Worm (Caenorhabditis elegans) whole organism, young adult: ENCODE measurements around the gene nhr-256.

Source experiments
- B0336.3 ChIP-seq: fragments of 200-800 bp; sonication (Bioruptor generic); IDR thresholded peaks from 2 replicates; pipeline ENCODE4 v1.3.6; 2022; ENCODE audit warnings: missing genetic modification characterization, missing compliant biosample characterization
- D2030.7 ChIP-seq: fragments of 200-800 bp; sonication (Bioruptor generic); IDR thresholded peaks from 2 replicates; pipeline ENCODE4 v1.3.6; 2022; ENCODE audit warnings: missing genetic modification reagents, missing genetic modification characterization, missing compliant biosample characterization
- F22D6.2 ChIP-seq: sonication (generic microtip); optimal IDR thresholded peaks from 2 replicates; lab custom pipeline; 2016; ENCODE audit warnings: mild to moderate bottlenecking, missing genetic modification characterization, missing compliant biosample characterization
- F23B12.7 ChIP-seq: sonication (generic microtip); optimal IDR thresholded peaks from 2 replicates; lab custom pipeline; 2017; ENCODE audit warnings: missing genetic modification characterization, mild to moderate bottlenecking, missing compliant biosample characterization, antibody characterized with exemption, moderate library complexity; ENCODE audit not compliant: insufficient read depth
- F49E8.2 ChIP-seq: sonication (generic microtip); optimal IDR thresholded peaks from 3 replicates; lab custom pipeline; 2017; ENCODE audit warnings: missing genetic modification characterization, mild to moderate bottlenecking, missing compliant biosample characterization, antibody characterized with exemption, moderate library complexity; ENCODE audit not compliant: insufficient read depth
- Y53F4B.3 ChIP-seq: fragments of 200-800 bp; sonication (Bioruptor generic); IDR thresholded peaks from 2 replicates; pipeline ENCODE4 v1.3.6; 2022; ENCODE audit warnings: missing genetic modification reagents, missing genetic modification characterization, missing compliant biosample characterization
- akir-1 ChIP-seq: fragments of 200-800 bp; sonication (Bioruptor generic); optimal IDR thresholded peaks from 2 replicates; lab custom pipeline; 2018; ENCODE audit warnings: mild to moderate bottlenecking, missing genetic modification characterization, moderate library complexity, missing compliant biosample characterization
- attf-5 ChIP-seq: fragments of 200-800 bp; sonication (Bioruptor generic); optimal IDR thresholded peaks from 2 replicates; lab custom pipeline; 2018; ENCODE audit warnings: mild to moderate bottlenecking, missing genetic modification characterization, missing compliant biosample characterization
- bed-2 ChIP-seq: fragments of 200-800 bp; sonication (Bioruptor generic); IDR thresholded peaks from 2 replicates; pipeline ENCODE4 v1.3.6; 2022; ENCODE audit warnings: missing genetic modification reagents, missing genetic modification characterization, missing compliant biosample characterization
- cebp-1 ChIP-seq, 2 experiments: fragments of 200-800 bp in 1 of 2; sonication (Bioruptor generic) in 1 of 2; sonication (generic microtip) in 1 of 2; IDR thresholded peaks in 1 of 2; optimal IDR thresholded peaks in 1 of 2; 2 replicates each; pipeline versions ENCODE4 v1.3.6 to Lab custom; 2017 to 2022; ENCODE audit warnings: missing compliant biosample characterization in 2 of 2, missing genetic modification characterization in 2 of 2, mild to moderate bottlenecking in 1 of 2, missing genetic modification reagents in 1 of 2, moderate library complexity in 1 of 2
- ceh-91 ChIP-seq: fragments of 200-800 bp; sonication (Bioruptor generic); IDR thresholded peaks from 2 replicates; pipeline ENCODE4 v1.3.6; 2022; ENCODE audit warnings: missing genetic modification reagents, missing genetic modification characterization, missing compliant biosample characterization
- die-1 ChIP-seq: sonication (generic microtip); optimal IDR thresholded peaks from 2 replicates; lab custom pipeline; 2016; ENCODE audit warnings: missing genotype, mild to moderate bottlenecking, missing genetic modification characterization, missing compliant biosample characterization
- dox-1 ChIP-seq: fragments of 200-800 bp; sonication (Bioruptor generic); IDR thresholded peaks from 2 replicates; pipeline ENCODE4 v1.3.6; 2022; ENCODE audit warnings: missing genetic modification reagents, missing genetic modification characterization, missing compliant biosample characterization
- dpff-1 ChIP-seq: sonication (generic microtip); optimal IDR thresholded peaks from 2 replicates; lab custom pipeline; 2017; ENCODE audit warnings: mild to moderate bottlenecking, missing genetic modification characterization, missing compliant biosample characterization
- dpl-1 ChIP-seq: fragments of 150-350 bp; optimal IDR thresholded peaks from 2 replicates; lab custom pipeline; 2014; ENCODE audit warnings: missing biosample characterization, missing genetic modification reagents, missing genetic modification characterization
- efl-1 ChIP-seq: fragments of 150-350 bp; optimal IDR thresholded peaks from 2 replicates; lab custom pipeline; 2014; ENCODE audit warnings: missing biosample characterization, missing genetic modification reagents, missing genetic modification characterization
- egl-44 ChIP-seq: fragments of 200-800 bp; sonication (Bioruptor generic); IDR thresholded peaks from 2 replicates; pipeline ENCODE4 v1.3.6; 2022; ENCODE audit warnings: missing genetic modification reagents, missing genetic modification characterization, missing compliant biosample characterization
- gei-17 ChIP-seq: fragments of 200-800 bp; sonication (Bioruptor generic); optimal IDR thresholded peaks from 2 replicates; lab custom pipeline; 2018; ENCODE audit warnings: mild to moderate bottlenecking, missing genetic modification characterization, missing compliant biosample characterization
- hmg-1.2 ChIP-seq: fragments of 200-800 bp; sonication (Bioruptor generic); IDR thresholded peaks from 2 replicates; pipeline ENCODE4 v1.3.6; 2022; ENCODE audit warnings: missing genetic modification reagents, missing genetic modification characterization, missing compliant biosample characterization
- hmg-20 ChIP-seq: fragments of 200-800 bp; sonication (Bioruptor generic); IDR thresholded peaks from 2 replicates; pipeline ENCODE4 v1.3.6; 2022; ENCODE audit warnings: missing genetic modification reagents, missing genetic modification characterization, missing compliant biosample characterization
- let-526 ChIP-seq: fragments of 200-800 bp; sonication (Bioruptor generic); IDR thresholded peaks from 2 replicates; pipeline ENCODE4 v1.3.6; 2022; ENCODE audit warnings: missing genetic modification reagents, missing genetic modification characterization, missing compliant biosample characterization
- lin-26 ChIP-seq: fragments of 200-800 bp; sonication (Bioruptor generic); IDR thresholded peaks from 2 replicates; pipeline ENCODE4 v1.3.6; 2022; ENCODE audit warnings: missing genetic modification reagents, missing genetic modification characterization, missing compliant biosample characterization
- lsl-1 ChIP-seq: fragments of 200-800 bp; sonication (Bioruptor generic); optimal IDR thresholded peaks from 2 replicates; lab custom pipeline; 2018; ENCODE audit warnings: mild to moderate bottlenecking, missing genetic modification characterization, moderate library complexity, missing compliant biosample characterization
- madf-6 ChIP-seq: fragments of 200-800 bp; sonication (Bioruptor generic); IDR thresholded peaks from 2 replicates; pipeline ENCODE4 v1.3.6; 2022; ENCODE audit warnings: missing genetic modification reagents, missing genetic modification characterization, missing compliant biosample characterization
- madf-8 ChIP-seq: fragments of 200-800 bp; sonication (Bioruptor generic); conservative IDR thresholded peaks from 2 replicates; pipeline ENCODE4 v1.3.6; 2022; ENCODE audit warnings: missing genetic modification reagents, missing genetic modification characterization, missing compliant biosample characterization
- mcd-1 ChIP-seq: fragments of 200-800 bp; sonication (Bioruptor generic); IDR thresholded peaks from 2 replicates; pipeline ENCODE4 v1.3.6; 2022; ENCODE audit warnings: missing genetic modification reagents, missing genetic modification characterization, missing compliant biosample characterization
- mel-28 ChIP-seq: sonication (generic microtip); optimal IDR thresholded peaks from 2 replicates; lab custom pipeline; 2016; ENCODE audit warnings: borderline replicate concordance, mild to moderate bottlenecking, missing genetic modification characterization, missing compliant biosample characterization
- mes-4 ChIP-seq: sonication (generic microtip); optimal IDR thresholded peaks from 2 replicates; lab custom pipeline; 2016; ENCODE audit warnings: missing genotype, missing genetic modification characterization, missing compliant biosample characterization
- nfya-2 ChIP-seq: fragments of 200-800 bp; sonication (Bioruptor generic); IDR thresholded peaks from 2 replicates; pipeline ENCODE4 v1.3.6; 2022; ENCODE audit warnings: missing genetic modification reagents, missing genetic modification characterization, missing compliant biosample characterization
- nfyb-1 ChIP-seq: fragments of 200-800 bp; sonication (Bioruptor generic); IDR thresholded peaks from 2 replicates; pipeline ENCODE4 v1.3.6; 2022; ENCODE audit warnings: missing genetic modification reagents, missing genetic modification characterization, missing compliant biosample characterization
- nhr-179 ChIP-seq: sonication (generic microtip); optimal IDR thresholded peaks from 2 replicates; lab custom pipeline; 2016; ENCODE audit warnings: mild to moderate bottlenecking, missing genetic modification characterization, missing compliant biosample characterization
- nhr-27 ChIP-seq: fragments of 200-800 bp; sonication (Bioruptor generic); optimal IDR thresholded peaks from 2 replicates; lab custom pipeline; 2018; ENCODE audit warnings: mild to moderate bottlenecking, missing genetic modification characterization, moderate library complexity, missing compliant biosample characterization
- nhr-80 ChIP-seq: sonication (generic microtip); optimal IDR thresholded peaks from 2 replicates; lab custom pipeline; 2016; ENCODE audit warnings: missing genetic modification characterization, missing compliant biosample characterization
- pbrm-1 ChIP-seq: fragments of 200-800 bp; sonication (Bioruptor generic); IDR thresholded peaks from 2 replicates; pipeline ENCODE4 v1.3.6; 2022; ENCODE audit warnings: missing genetic modification reagents, missing genetic modification characterization, missing compliant biosample characterization
- snpc-3.4 ChIP-seq: sonication (generic microtip); optimal IDR thresholded peaks from 2 replicates; lab custom pipeline; 2017; ENCODE audit warnings: missing genetic modification characterization, mild to moderate bottlenecking, missing compliant biosample characterization, antibody characterized with exemption, moderate library complexity, missing genotype, missing genetic modification reagents
- tbx-9 ChIP-seq: sonication (generic microtip); optimal IDR thresholded peaks from 2 replicates; lab custom pipeline; 2016; ENCODE audit warnings: borderline replicate concordance, missing genetic modification characterization, inconsistent platforms, missing compliant biosample characterization
- unc-130 ChIP-seq: sonication (generic microtip); optimal IDR thresholded peaks from 2 replicates; lab custom pipeline; 2016; ENCODE audit warnings: missing genetic modification reagents, missing genetic modification characterization, missing compliant biosample characterization
- zfh-2 ChIP-seq: fragments of 200-800 bp; sonication (Bioruptor generic); conservative IDR thresholded peaks from 2 replicates; pipeline ENCODE4 v1.3.6; 2022; ENCODE audit warnings: missing genetic modification reagents, missing genetic modification characterization, missing compliant biosample characterization
- ztf-6 ChIP-seq: fragments of 200-800 bp; sonication (Bioruptor generic); IDR thresholded peaks from 2 replicates; pipeline ENCODE4 v1.3.6; 2022; ENCODE audit warnings: missing genetic modification reagents, missing genetic modification characterization, missing compliant biosample characterization

Gene nhr-256

ce11 chrV:1756856-1757255, 13.3 kb downstream of the nhr-256 start, which contains the start of gene clec-204:
Gene clec-204, plus strand, starts transcription at chrV:1757156.
- peak; percentile 0 for TF ChIP-seq nhr-80 (tag; lab: Kevin White, UChicago)
- TF ChIP-seq madf-6 (GFP tag; lab: Robert Waterston, UW), result no peak
- TF ChIP-seq, all 124 proteins: peak for 1

- TF ChIP-seq let-526 (GFP tag; lab: Robert Waterston, UW) (no peak), nhr-80 (tag; lab: Kevin White, UChicago) (peak; percentile 46), ceh-91 (GFP tag; lab: Robert Waterston, UW) (no peak), F22D6.2 (tag; lab: Kevin White, UChicago) (no peak)
Observed at ce11 chrV:1760682-1761081, 17.1 kb downstream of the nhr-256 start, which contains the start of gene clec-205. Gene clec-205, plus strand, starts transcription at chrV:1760893.

ce11 chrV:1767427-1767826, 23.9 kb downstream of the nhr-256 start:
- TF ChIP-seq tbx-9, result no peak
- no peak for TF ChIP-seq gei-17 (GFP tag; lab: Kevin White, UChicago)
- no peak for TF ChIP-seq nhr-179 (tag; lab: Kevin White, UChicago)
- TF ChIP-seq lin-26 (GFP tag; lab: Robert Waterston, UW), result no peak
- no peak for TF ChIP-seq nhr-27 (tag; lab: Kevin White, UChicago)
- no peak for TF ChIP-seq F23B12.7 (tag; lab: Kevin White, UChicago)
- no peak for TF ChIP-seq dpl-1 (GFP tag; lab: Kevin White, UChicago)
- TF ChIP-seq nfya-2, result no peak
- no peak for TF ChIP-seq lsl-1 (GFP tag; lab: Kevin White, UChicago)
- no peak for TF ChIP-seq F49E8.2 (tag; lab: Kevin White, UChicago)

- TF ChIP-seq egl-44 (GFP tag; lab: Robert Waterston, UW) (no peak), nhr-80 (tag; lab: Kevin White, UChicago) (peak; percentile 61), unc-130 (GFP tag; lab: Kevin White, UChicago) (no peak), B0336.3 (GFP tag; lab: Robert Waterston, UW) (peak; percentile 36; the same call in 1 of the 2 replicates), nfyb-1 (GFP tag; lab: Robert Waterston, UW) (no peak), dox-1 (peak; percentile 52; the same call in 1 of the 2 replicates), attf-5 (GFP tag; lab: Kevin White, UChicago) (peak; percentile 20), ztf-6 (GFP tag; lab: Robert Waterston, UW) (no peak), hmg-20 (GFP tag; lab: Robert Waterston, UW) (no peak), zfh-2 (0 out of 2 replicates have a peak, but pooled peaks have one; percentile 23), cebp-1 (GFP tag; IDR thresholded peaks at IDR 0.05; lab: Robert Waterston, UW) (no peak), cebp-1 (tag; optimal IDR thresholded peaks at IDR 0.05; lab: Kevin White, UChicago) (peak; percentile 42), nhr-27 (tag; lab: Kevin White, UChicago) (no peak), pbrm-1 (no peak), hmg-1.2 (GFP tag; lab: Robert Waterston, UW) (peak; percentile 16; the same call in 1 of the 2 replicates), gei-17 (GFP tag; lab: Kevin White, UChicago) (no peak)
- TF ChIP-seq, all 124 proteins: peak for 7
Observed at ce11 chrV:1771727-1772126, 28.2 kb downstream of the nhr-256 start, which contains the start of gene dhs-13. Gene dhs-13, minus strand, starts transcription at chrV:1771734.

ce11 chrV:1773120-1773519, 29.5 kb downstream of the nhr-256 start:
- no peak; the same call in 1 of the 2 replicates for TF ChIP-seq hmg-1.2 (GFP tag; lab: Robert Waterston, UW)
- no peak for TF ChIP-seq mes-4 (tag; lab: Kevin White, UChicago)
- TF ChIP-seq akir-1 (GFP tag; lab: Kevin White, UChicago), result no peak
- no peak for TF ChIP-seq dox-1
- peak; percentile 12 for TF ChIP-seq nhr-80 (tag; lab: Kevin White, UChicago)
- TF ChIP-seq lsl-1 (GFP tag; lab: Kevin White, UChicago), result peak; percentile 77
- TF ChIP-seq snpc-3.4 (tag; lab: Kevin White, UChicago), result no peak
- no peak for TF ChIP-seq nfya-2
- no peak for TF ChIP-seq let-526 (GFP tag; lab: Robert Waterston, UW)
- TF ChIP-seq dpff-1 (tag; lab: Kevin White, UChicago), result no peak
- 0 out of 2 replicates have a peak, but pooled peaks have one; percentile 16 for TF ChIP-seq D2030.7 (GFP tag; lab: Robert Waterston, UW)
- TF ChIP-seq efl-1 (GFP tag; lab: Kevin White, UChicago), result no peak
- no peak for TF ChIP-seq zfh-2
- 0 out of 2 replicates have a peak, but pooled peaks have one; percentile 10 for TF ChIP-seq mcd-1 (GFP tag; lab: Robert Waterston, UW)
- no peak for TF ChIP-seq mel-28 (tag; lab: Kevin White, UChicago)
- no peak for TF ChIP-seq die-1 (tag; lab: Kevin White, UChicago)
- no peak for TF ChIP-seq bed-2 (GFP tag; lab: Robert Waterston, UW)
- TF ChIP-seq madf-8 (GFP tag; lab: Robert Waterston, UW), result no peak
- TF ChIP-seq Y53F4B.3, result no peak
